Worm (Caenorhabditis elegans) whole organism, L1 larva: ENCODE data around the gene R102.3.

Experiments used
- ama-1 ChIP-seq: fragments of 150-350 bp; optimal IDR thresholded peaks from 2 replicates; lab custom pipeline; 2014
- ces-1 ChIP-seq: fragments of 150-350 bp; optimal IDR thresholded peaks from 2 replicates; lab custom pipeline; 2014; ENCODE audit warnings: missing biosample characterization, missing genetic modification reagents, missing genetic modification characterization
- efl-1 ChIP-seq, 4 experiments: fragments of 150-350 bp; optimal IDR thresholded peaks in 3 of 4; peaks in 1 of 4; 1 replicate in 1 of 4; 2 replicates in 3 of 4; lab custom pipeline; 2014; ENCODE audit warnings: missing biosample characterization in 2 of 4, missing genetic modification characterization in 2 of 4, missing genetic modification reagents in 2 of 4
- hlh-17 ChIP-seq: fragments of 200-800 bp; sonication (Bioruptor generic); optimal IDR thresholded peaks from 2 replicates; lab custom pipeline; 2018; ENCODE audit warnings: missing genetic modification characterization, mild to moderate bottlenecking, missing compliant biosample characterization, moderate library complexity, borderline replicate concordance
- mab-9 ChIP-seq: fragments of 200-800 bp; sonication (Bioruptor generic); IDR thresholded peaks from 2 replicates; pipeline ENCODE4 v1.3.6; 2022; ENCODE audit warnings: missing genetic modification reagents, missing genetic modification characterization, missing compliant biosample characterization
- mep-1 ChIP-seq: fragments of 150-350 bp; optimal IDR thresholded peaks from 2 replicates; lab custom pipeline; 2014; ENCODE audit warnings: missing biosample characterization, missing genetic modification characterization
- nhr-11 ChIP-seq: fragments of 150-350 bp; optimal IDR thresholded peaks from 2 replicates; lab custom pipeline; 2014; ENCODE audit warnings: missing biosample characterization, missing genetic modification characterization
- snpc-4 ChIP-seq: fragments of 150-350 bp; optimal IDR thresholded peaks from 2 replicates; lab custom pipeline; 2014; ENCODE audit warnings: missing biosample characterization, missing genetic modification characterization
- zip-4 ChIP-seq: fragments of 200-800 bp; sonication (Bioruptor generic); optimal IDR thresholded peaks from 2 replicates; lab custom pipeline; 2018; ENCODE audit warnings: mild to moderate bottlenecking, missing genetic modification characterization, moderate library complexity, missing compliant biosample characterization

ce11 chrIV:10716348-10716747 lies 27.0 kb downstream of the R102.3 start, which contains the start of gene ncx-3:
- TF ChIP-seq ama-1 (lab: Kevin White, UChicago) (no peak), ces-1 (no peak), hlh-17 (GFP tag; lab: Kevin White, UChicago) (no peak), nhr-11 (no peak), zip-4 (GFP tag; lab: Kevin White, UChicago) (no peak), snpc-4 (tag; lab: Kevin White, UChicago) (no peak), mep-1 (no peak), efl-1 (optimal IDR thresholded peaks at IDR 0.05; lab: Kevin White, UChicago) (no peak), efl-1 (GFP tag; optimal IDR thresholded peaks at IDR 0.05 in 1 of 2; lab: Kevin White, UChicago) (no peak), mab-9 (GFP tag; lab: Robert Waterston, UW) (no peak)
